2 fruit fly cellular contexts compared by ENCODE assay signal in the genomic region with DNA sequence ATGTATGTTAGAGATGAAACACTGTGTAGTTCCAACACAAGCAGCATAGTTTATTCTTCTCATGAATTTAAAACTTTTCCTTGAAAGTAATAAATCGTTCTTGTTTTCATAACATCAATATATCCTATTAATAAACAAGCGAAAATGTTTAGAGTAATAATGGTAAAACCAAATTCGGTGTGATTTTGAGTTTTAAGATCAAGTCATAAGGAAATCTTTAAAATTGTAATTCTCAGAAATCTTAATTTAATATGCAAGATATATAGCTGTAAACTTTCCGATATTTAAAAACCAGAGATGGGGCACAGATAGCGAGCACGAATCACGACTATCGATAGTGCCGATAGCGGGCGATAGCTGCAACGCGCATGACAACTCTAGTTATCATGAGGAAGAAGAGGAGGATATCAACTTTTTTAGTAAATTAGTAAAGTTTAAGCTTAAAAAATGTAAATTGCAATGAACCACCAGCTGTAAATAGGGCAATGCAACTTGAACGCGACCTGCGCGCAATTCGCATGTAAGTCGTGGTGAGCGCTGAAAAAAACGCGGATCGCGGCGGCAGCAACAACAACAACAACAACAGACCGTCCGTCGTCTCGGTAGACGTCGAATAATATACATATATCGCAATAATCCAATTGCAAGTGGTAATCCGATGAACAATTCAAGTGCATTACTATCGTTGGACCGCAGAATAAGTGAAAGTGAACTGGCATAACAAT.
A peak's percentile ranks its signal among the peaks of the same experiment; 100 is the strongest.
TF ChIP-seq lines count a peak whose summit lies in the region.

Gene Fibp (minus strand): TSS at position 161 of the 725 bp plus-strand sequence.
Gene Deaf1 (plus strand): TSS at position 368 of the 725 bp plus-strand sequence.

TF ChIP-seq in whole organism, embryonic, 481 proteins besides CTCF, POLR2A, EP300 and RAD21 (continued from another document and continues in another):
- TF ChIP-seq pho (GFP tag; optimal IDR thresholded peaks at IDR 0.05; lab: Kevin White, UChicago) (peak; percentile 89), CG6175 (GFP tag; IDR thresholded peaks at IDR 0.05; lab: Robert Waterston, UW) (peak; percentile 42; the same call in 1 of the 3 replicates), p53 (GFP tag; optimal IDR thresholded peaks at IDR 0.05; lab: Kevin White, UChicago) (peak; percentile 50), jigr1 (GFP tag; IDR thresholded peaks at IDR 0.05; lab: Robert Waterston, UW) (0 out of 3 replicates have a peak, but pooled peaks have one; percentile 47), Taf1 (GFP tag; IDR thresholded peaks at IDR 0.05; lab: Robert Waterston, UW) (0 out of 2 replicates have a peak, but pooled peaks have one; percentile 12), dysf (GFP tag; IDR thresholded peaks at IDR 0.05; lab: Robert Waterston, UW) (peak; percentile 66; the same call in 2 of the 3 replicates), CG8281 (tag; optimal IDR thresholded peaks at IDR 0.05; lab: Kevin White, UChicago) (peak; percentile 41), crp (GFP tag; optimal IDR thresholded peaks at IDR 0.05; lab: Kevin White, UChicago) (peak in 1 of 2 experiments; percentile 43), CG1647 (GFP tag; optimal IDR thresholded peaks at IDR 0.05; lab: Kevin White, UChicago) (peak; percentile 67), Fer3 (tag; optimal IDR thresholded peaks at IDR 0.05; lab: Kevin White, UChicago) (peak; percentile 74), Lhr (GFP tag; optimal IDR thresholded peaks at IDR 0.05; lab: Kevin White, UChicago) (peak; percentile 68), CG10543 (GFP tag; optimal IDR thresholded peaks at IDR 0.05; lab: Kevin White, UChicago) (peak; percentile 73), CG34376 (GFP tag; optimal IDR thresholded peaks at IDR 0.05; lab: Kevin White, UChicago) (peak; percentile 50), CG17361 (GFP tag; IDR thresholded peaks at IDR 0.05; lab: Robert Waterston, UW) (peak; percentile 92), Dek (tag; optimal IDR thresholded peaks at IDR 0.05; lab: Kevin White, UChicago) (peak; percentile 70), Dip3 (GFP tag; optimal IDR thresholded peaks at IDR 0.05; lab: Kevin White, UChicago) (peak; percentile 83), sna (GFP tag; IDR thresholded peaks at IDR 0.05; lab: Robert Waterston, UW; ENCODE audit: partially characterized antibody) (peak; percentile 94), GATAe (GFP tag; conservative IDR thresholded peaks at IDR 0.05; lab: Robert Waterston, UW) (no peak; the same call in 1 of the 2 replicates), lmd (GFP tag; IDR thresholded peaks at IDR 0.05; lab: Robert Waterston, UW) (peak; percentile 71; the same call in 1 of the 2 replicates), ind (GFP tag; optimal IDR thresholded peaks at IDR 0.05; lab: Kevin White, UChicago) (peak; percentile 81), MESR4 (GFP tag; optimal IDR thresholded peaks at IDR 0.05; lab: Kevin White, UChicago) (peak; percentile 82), NFAT (GFP tag; IDR thresholded peaks at IDR 0.05; lab: Robert Waterston, UW) (peak; percentile 80), CG3407 (GFP tag; optimal IDR thresholded peaks at IDR 0.05; lab: Kevin White, UChicago) (peak; percentile 44), jing (GFP tag; optimal IDR thresholded peaks at IDR 0.05; lab: Kevin White, UChicago) (no peak), CG9437 (GFP tag; optimal IDR thresholded peaks at IDR 0.05; lab: Kevin White, UChicago) (peak; percentile 66), kni (GFP tag; optimal IDR thresholded peaks at IDR 0.05; lab: Kevin White, UChicago) (peak; percentile 42), crc (GFP tag; optimal IDR thresholded peaks at IDR 0.05; lab: Kevin White, UChicago) (peak; percentile 53), ash1 (GFP tag; optimal IDR thresholded peaks at IDR 0.05; lab: Kevin White, UChicago) (no peak), CG6854 (GFP tag; optimal IDR thresholded peaks at IDR 0.05; lab: Kevin White, UChicago) (no peak), Doc2 (GFP tag; IDR thresholded peaks at IDR 0.05; lab: Robert Waterston, UW) (no peak), slbo (GFP tag; IDR thresholded peaks at IDR 0.05; lab: Robert Waterston, UW) (peak; percentile 87), fd3F (GFP tag; optimal IDR thresholded peaks at IDR 0.05; lab: Kevin White, UChicago) (peak; percentile 65), Spps (tag; optimal IDR thresholded peaks at IDR 0.05; lab: Kevin White, UChicago) (no peak), CG15696 (tag; optimal IDR thresholded peaks at IDR 0.05; lab: Kevin White, UChicago) (peak; percentile 77), CG9876 (GFP tag; optimal IDR thresholded peaks at IDR 0.05; lab: Kevin White, UChicago) (peak; percentile 82), CG1792 (GFP tag; optimal IDR thresholded peaks at IDR 0.05; lab: Kevin White, UChicago) (peak; percentile 46), Optix (GFP tag; IDR thresholded peaks at IDR 0.05; lab: Robert Waterston, UW) (no peak), CG15514 (GFP tag; optimal IDR thresholded peaks at IDR 0.05; lab: Kevin White, UChicago) (peak; percentile 96), Eip74EF (GFP tag; optimal IDR thresholded peaks at IDR 0.05; lab: Kevin White, UChicago) (peak in 1 of 2 experiments; percentile 3), Deaf1 (tag; optimal IDR thresholded peaks at IDR 0.05; lab: Kevin White, UChicago) (peak; percentile 70), Mes4 (GFP tag; optimal IDR thresholded peaks at IDR 0.05; lab: Kevin White, UChicago) (peak; percentile 71), CG7786 (GFP tag; optimal IDR thresholded peaks at IDR 0.05; lab: Kevin White, UChicago) (peak; percentile 78), Abd-B (GFP tag; optimal IDR thresholded peaks at IDR 0.05; lab: Kevin White, UChicago) (peak; percentile 87), CG6654 (GFP tag; optimal IDR thresholded peaks at IDR 0.05; lab: Kevin White, UChicago) (peak; percentile 11), Mad (GFP tag; optimal IDR thresholded peaks at IDR 0.05; lab: Kevin White, UChicago) (peak; percentile 55), her (GFP tag; optimal IDR thresholded peaks at IDR 0.05; lab: Kevin White, UChicago) (peak; percentile 46), CG11560 (tag; IDR thresholded peaks at IDR 0.05; lab: Robert Waterston, UW) (no peak), Sry-β (GFP tag; optimal IDR thresholded peaks at IDR 0.05; lab: Kevin White, UChicago) (peak; percentile 38), CG18262 (tag; optimal IDR thresholded peaks at IDR 0.05; lab: Kevin White, UChicago) (peak; percentile 81), wor (GFP tag; IDR thresholded peaks at IDR 0.05; lab: Robert Waterston, UW) (no peak), emc (GFP tag; optimal IDR thresholded peaks at IDR 0.05; lab: Kevin White, UChicago) (peak; percentile 26), CG12659 (GFP tag; optimal IDR thresholded peaks at IDR 0.05; lab: Kevin White, UChicago) (peak; percentile 86), mam (GFP tag; optimal IDR thresholded peaks at IDR 0.05; lab: Kevin White, UChicago) (peak; percentile 90), nmo (GFP tag; optimal IDR thresholded peaks at IDR 0.05; lab: Kevin White, UChicago) (peak; percentile 89), CG8478 (optimal IDR thresholded peaks at IDR 0.05; lab: Kevin White, UChicago) (no peak), CG42726 (GFP tag; IDR thresholded peaks at IDR 0.05; lab: Robert Waterston, UW; ENCODE audit: partially characterized antibody) (peak; percentile 99), fru (optimal IDR thresholded peaks at IDR 0.05; lab: Kevin White, UChicago) (no peak), Ptx1 (GFP tag; IDR thresholded peaks at IDR 0.05; lab: Robert Waterston, UW) (peak; percentile 70), Dbx (GFP tag; IDR thresholded peaks at IDR 0.05; lab: Robert Waterston, UW) (peak; percentile 87)

TF ChIP-seq in whole organism, prepupa, 60 proteins besides CTCF, POLR2A, EP300 and RAD21 (continued from another document):
- no peak for TF ChIP-seq Blimp-1 (GFP tag; optimal IDR thresholded peaks at IDR 0.05; lab: Kevin White, UChicago)
